Worm (Caenorhabditis elegans) whole organism, L4/young adult: ENCODE results near the gene srg-9.
A peak's percentile ranks its signal among the peaks of the same experiment; 100 is the strongest.

Source experiments
- W03F9.2 ChIP-seq: fragments of 150-350 bp; optimal IDR thresholded peaks from 2 replicates; lab custom pipeline; 2014; ENCODE audit warnings: missing biosample characterization, missing genetic modification characterization
- him-1 ChIP-seq: sonication (generic microtip); optimal IDR thresholded peaks from 2 replicates; lab custom pipeline; 2016; ENCODE audit warnings: missing genotype, missing genetic modification reagents, missing genetic modification characterization, missing compliant biosample characterization

DNA sequence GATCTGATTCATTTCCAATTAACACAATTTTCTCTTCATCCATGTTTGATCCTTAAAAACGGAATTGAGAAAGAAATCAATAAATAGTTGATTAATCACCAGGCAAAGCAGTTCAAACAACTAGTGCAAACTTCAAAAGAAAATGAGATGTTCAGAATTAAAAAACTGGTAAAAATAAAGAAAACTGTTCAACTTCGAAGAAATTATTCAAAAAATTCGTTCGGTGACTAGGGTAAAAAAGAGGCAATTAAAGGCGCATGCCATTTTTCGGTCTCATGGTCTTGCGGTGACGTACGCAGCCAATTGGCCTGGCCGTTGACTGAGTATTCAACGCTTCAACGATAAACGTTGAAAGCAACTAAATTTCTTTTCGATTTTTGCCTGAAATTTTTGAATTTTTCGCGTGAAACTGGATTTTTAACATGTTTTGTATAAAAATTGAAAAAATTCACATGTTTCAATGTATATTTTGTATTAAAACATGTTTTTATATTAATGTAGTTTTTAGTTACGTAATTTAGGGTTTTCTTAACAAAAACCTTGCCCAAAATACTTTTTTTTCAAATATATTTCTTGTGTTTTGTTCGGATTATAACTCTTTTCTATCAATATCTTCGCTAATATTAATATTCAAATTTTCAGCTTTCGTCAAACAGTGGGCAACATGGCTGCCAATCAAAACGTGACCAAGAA is 50.3 kb downstream of the srg-9 start, which contains the start of the genes sna-3 and rps-3:
- TF ChIP-seq him-1 (tag; lab: Kevin White, UChicago) (no peak), W03F9.2 (peak; percentile 90)
